Fruit fly (Drosophila melanogaster) whole organism, prepupa: ENCODE data around the gene CG14322.

ENCODE experiments used
- CG10631 ChIP-seq: fragments of 200-800 bp; sonication (Bioruptor generic); optimal IDR thresholded peaks from 2 replicates; lab custom pipeline; 2016; ENCODE audit warnings: missing biosample characterization, missing genetic modification characterization
- CG10669 ChIP-seq: fragments of 200-800 bp; sonication (Bioruptor generic); optimal IDR thresholded peaks from 3 replicates; lab custom pipeline; 2018; ENCODE audit warnings: missing biosample characterization, mild to moderate bottlenecking, missing genetic modification characterization, moderate library complexity
- CG11294 ChIP-seq: fragments of 200-800 bp; sonication (Bioruptor generic); IDR thresholded peaks from 2 replicates; pipeline ENCODE4 v1.3.6; 2022; ENCODE audit warnings: missing biosample characterization, missing genetic modification characterization
- CG11762 ChIP-seq: fragments of 200-800 bp; sonication (Bioruptor generic); optimal IDR thresholded peaks from 3 replicates; lab custom pipeline; 2016; ENCODE audit warnings: missing biosample characterization, missing genetic modification characterization; ENCODE audit not compliant: insufficient read depth
- CG11902 ChIP-seq: fragments of 200-800 bp; sonication (Bioruptor generic); optimal IDR thresholded peaks from 3 replicates; lab custom pipeline; 2016; ENCODE audit warnings: missing biosample characterization, missing genetic modification characterization
- CG15336 ChIP-seq: fragments of 200-800 bp; sonication (Bioruptor generic); IDR thresholded peaks from 2 replicates; pipeline ENCODE4 v1.3.6; 2022; ENCODE audit warnings: missing biosample characterization, missing genetic modification characterization
- CG1621 ChIP-seq: fragments of 200-800 bp; sonication (Bioruptor generic); optimal IDR thresholded peaks from 3 replicates; lab custom pipeline; 2018; ENCODE audit warnings: missing biosample characterization, mild to moderate bottlenecking, missing genetic modification characterization
- CG16779 ChIP-seq: fragments of 200-800 bp; sonication (Bioruptor generic); optimal IDR thresholded peaks from 3 replicates; lab custom pipeline; 2017; ENCODE audit warnings: missing biosample characterization, mild to moderate bottlenecking, missing genetic modification characterization
- CG3032 ChIP-seq: fragments of 200-800 bp; optimal IDR thresholded peaks from 2 replicates; lab custom pipeline; 2019; ENCODE audit warnings: missing biosample characterization, mild to moderate bottlenecking, missing genetic modification characterization, moderate library complexity
- CG31627 ChIP-seq: fragments of 200-800 bp; sonication (Bioruptor generic); optimal IDR thresholded peaks from 3 replicates; lab custom pipeline; 2016; ENCODE audit warnings: missing biosample characterization, missing genetic modification characterization
- CG32006 ChIP-seq: fragments of 200-800 bp; sonication (Bioruptor generic); optimal IDR thresholded peaks from 3 replicates; lab custom pipeline; 2017; ENCODE audit warnings: missing biosample characterization, mild to moderate bottlenecking, missing genetic modification characterization
- CG34406 ChIP-seq: fragments of 200-800 bp; sonication (Bioruptor generic); optimal IDR thresholded peaks from 3 replicates; lab custom pipeline; 2016; ENCODE audit warnings: missing biosample characterization, missing genetic modification characterization
- CG4318 ChIP-seq: fragments of 200-800 bp; sonication (Bioruptor generic); optimal IDR thresholded peaks from 3 replicates; lab custom pipeline; 2017; ENCODE audit warnings: missing biosample characterization, mild to moderate bottlenecking, missing genetic modification characterization
- CG6163 ChIP-seq: fragments of 200-800 bp; sonication (Bioruptor generic); IDR thresholded peaks from 3 replicates; pipeline ENCODE4 v1.3.6; 2022; ENCODE audit warnings: missing biosample characterization, missing genetic modification characterization
- CG6276 ChIP-seq: fragments of 200-800 bp; sonication (Bioruptor generic); optimal IDR thresholded peaks from 2 replicates; lab custom pipeline; 2017; ENCODE audit warnings: missing biosample characterization, mild to moderate bottlenecking, missing genetic modification characterization
- CG6808 ChIP-seq: fragments of 200-800 bp; sonication (Bioruptor generic); optimal IDR thresholded peaks from 3 replicates; lab custom pipeline; 2017; ENCODE audit warnings: missing biosample characterization, missing genetic modification characterization, mild to moderate bottlenecking, moderate library complexity, missing genetic modification reagents
- CG8319 ChIP-seq: fragments of 200-800 bp; sonication (Bioruptor generic); optimal IDR thresholded peaks from 3 replicates; lab custom pipeline; 2016; ENCODE audit warnings: missing biosample characterization, missing genetic modification characterization
- CG8632 ChIP-seq: fragments of 200-800 bp; sonication (Bioruptor generic); optimal IDR thresholded peaks from 3 replicates; lab custom pipeline; 2016; ENCODE audit warnings: missing biosample characterization, missing genetic modification characterization
- Eip75B ChIP-seq: fragments of 200-800 bp; sonication (Bioruptor generic); optimal IDR thresholded peaks from 3 replicates; lab custom pipeline; 2016; ENCODE audit warnings: missing biosample characterization, missing genetic modification characterization
- Eip78C ChIP-seq: fragments of 200-800 bp; sonication (Bioruptor generic); peaks from one replicate; lab custom pipeline; 2016; ENCODE audit warnings: missing biosample characterization, missing genetic modification characterization
- Eip93F ChIP-seq: fragments of 200-800 bp; sonication (Bioruptor generic); optimal IDR thresholded peaks from 2 replicates; lab custom pipeline; 2016; ENCODE audit warnings: missing biosample characterization, mild to moderate bottlenecking, missing genetic modification characterization
- Ets96B ChIP-seq: fragments of 200-800 bp; optimal IDR thresholded peaks from 2 replicates; lab custom pipeline; 2019; ENCODE audit warnings: missing biosample characterization, mild to moderate bottlenecking, missing genetic modification characterization, moderate library complexity
- Gug ChIP-seq: fragments of 200-800 bp; sonication (Bioruptor generic); IDR thresholded peaks from 2 replicates; pipeline ENCODE4 v1.3.6; 2022; ENCODE audit warnings: missing biosample characterization, missing genetic modification characterization
- Hr38 ChIP-seq: sonication (Bioruptor generic); optimal IDR thresholded peaks from 2 replicates; lab custom pipeline; 2016; ENCODE audit warnings: missing biosample characterization, missing genetic modification characterization
- Hr39 ChIP-seq: fragments of 200-800 bp; sonication (Bioruptor generic); optimal IDR thresholded peaks from 2 replicates; lab custom pipeline; 2016; ENCODE audit warnings: missing biosample characterization, missing genetic modification characterization
- Lpt ChIP-seq: fragments of 200-800 bp; sonication (Bioruptor generic); optimal IDR thresholded peaks from 3 replicates; lab custom pipeline; 2016; ENCODE audit warnings: missing biosample characterization, missing genetic modification characterization
- Met ChIP-seq: fragments of 200-800 bp; sonication (Bioruptor generic); optimal IDR thresholded peaks from 3 replicates; lab custom pipeline; 2016; ENCODE audit warnings: missing biosample characterization, missing genetic modification characterization
- OdsH ChIP-seq: fragments of 200-800 bp; sonication (Bioruptor generic); optimal IDR thresholded peaks from 3 replicates; lab custom pipeline; 2016; ENCODE audit warnings: missing biosample characterization, missing genetic modification characterization
- Smox ChIP-seq: fragments of 200-800 bp; sonication (Bioruptor generic); optimal IDR thresholded peaks from 3 replicates; lab custom pipeline; 2016; ENCODE audit warnings: missing biosample characterization, missing genetic modification characterization
- Sox102F ChIP-seq: fragments of 200-800 bp; sonication (Bioruptor generic); optimal IDR thresholded peaks from 2 replicates; lab custom pipeline; 2016; ENCODE audit warnings: missing biosample characterization, mild to moderate bottlenecking, missing genetic modification characterization
- Sox15 ChIP-seq: fragments of 200-800 bp; sonication (Bioruptor generic); optimal IDR thresholded peaks from 3 replicates; lab custom pipeline; 2016; ENCODE audit warnings: missing biosample characterization, missing genetic modification characterization
- cyc ChIP-seq: fragments of 200-800 bp; sonication (Bioruptor generic); optimal IDR thresholded peaks from 3 replicates; lab custom pipeline; 2016; ENCODE audit warnings: missing biosample characterization, missing genetic modification characterization
- dac ChIP-seq: fragments of 200-800 bp; sonication (Bioruptor generic); optimal IDR thresholded peaks from 2 replicates; lab custom pipeline; 2017; ENCODE audit warnings: missing biosample characterization, mild to moderate bottlenecking, missing genetic modification characterization
- dsx ChIP-seq: fragments of 200-800 bp; optimal IDR thresholded peaks from 3 replicates; lab custom pipeline; 2019; ENCODE audit warnings: missing biosample characterization, mild to moderate bottlenecking, missing genetic modification characterization, moderate library complexity; ENCODE audit not compliant: poor library complexity, severe bottlenecking
- eg ChIP-seq: fragments of 200-800 bp; sonication (Bioruptor generic); IDR thresholded peaks from 3 replicates; pipeline ENCODE4 v1.3.6; 2022; ENCODE audit warnings: missing biosample characterization, missing genetic modification characterization
- esn ChIP-seq: fragments of 200-800 bp; sonication (Bioruptor generic); optimal IDR thresholded peaks from 2 replicates; lab custom pipeline; 2016; ENCODE audit warnings: missing biosample characterization, mild to moderate bottlenecking, missing genetic modification characterization, moderate library complexity
- fd59A ChIP-seq: fragments of 200-800 bp; sonication (Bioruptor generic); optimal IDR thresholded peaks from 2 replicates; lab custom pipeline; 2017; ENCODE audit warnings: missing biosample characterization, mild to moderate bottlenecking, missing genetic modification characterization, missing genetic modification reagents
- fd85E ChIP-seq: fragments of 200-800 bp; sonication (Bioruptor generic); optimal IDR thresholded peaks from 3 replicates; lab custom pipeline; 2016; ENCODE audit warnings: missing biosample characterization, missing genetic modification characterization
- fkh ChIP-seq: fragments of 200-800 bp; sonication (Bioruptor generic); optimal IDR thresholded peaks from 3 replicates; lab custom pipeline; 2017; ENCODE audit warnings: missing biosample characterization, mild to moderate bottlenecking, missing genetic modification characterization, moderate library complexity
- lz ChIP-seq: fragments of 200-800 bp; sonication (Bioruptor generic); optimal IDR thresholded peaks from 3 replicates; lab custom pipeline; 2016; ENCODE audit warnings: missing biosample characterization, missing genetic modification characterization
- net ChIP-seq: fragments of 200-800 bp; sonication (Bioruptor generic); optimal IDR thresholded peaks from 3 replicates; lab custom pipeline; 2016; ENCODE audit warnings: missing biosample characterization, missing genetic modification characterization
- pdm3 ChIP-seq: fragments of 200-800 bp; sonication (Bioruptor generic); optimal IDR thresholded peaks from 3 replicates; lab custom pipeline; 2016; ENCODE audit warnings: missing biosample characterization, missing genetic modification characterization
- salr ChIP-seq, 2 experiments: fragments of 200-800 bp; sonication (Bioruptor generic); optimal IDR thresholded peaks; 3 replicates each; lab custom pipeline; 2016 to 2018; ENCODE audit warnings: missing biosample characterization in 2 of 2, missing genetic modification characterization in 2 of 2, mild to moderate bottlenecking in 1 of 2
- spab ChIP-seq: fragments of 200-800 bp; sonication (Bioruptor generic); optimal IDR thresholded peaks from 2 replicates; lab custom pipeline; 2017; ENCODE audit warnings: missing biosample characterization, mild to moderate bottlenecking, missing genetic modification characterization, missing genetic modification reagents
- svp ChIP-seq: fragments of 200-800 bp; sonication (Bioruptor generic); peaks from one replicate; lab custom pipeline; 2016; ENCODE audit warnings: missing biosample characterization, missing genetic modification characterization

The CG14322 gene

DNA sequence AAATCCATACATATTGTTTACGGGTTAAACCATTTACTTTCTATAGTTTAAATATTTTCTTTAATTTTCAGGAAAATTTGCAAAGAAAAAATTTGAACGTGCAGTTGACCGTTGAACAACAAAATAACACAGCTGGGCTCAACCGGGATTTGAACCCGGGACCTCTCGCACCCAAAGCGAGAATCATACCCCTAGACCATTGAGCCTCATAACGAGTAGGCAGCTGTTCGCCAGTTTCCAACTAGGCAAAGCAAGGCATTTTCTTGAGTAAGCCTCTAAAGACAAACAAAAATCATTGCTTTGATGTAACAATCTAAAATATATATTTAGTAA, 29.5 kb upstream of the CG14322 start (continued):
- TF ChIP-seq CG6808 (GFP tag; lab: Kevin White, UChicago) (no peak), Sox15 (no peak), CG1621 (tag; lab: Kevin White, UChicago) (no peak), fd85E (GFP tag; lab: Kevin White, UChicago) (no peak), CG8319 (GFP tag; lab: Kevin White, UChicago) (no peak), lz (no peak)

DNA sequence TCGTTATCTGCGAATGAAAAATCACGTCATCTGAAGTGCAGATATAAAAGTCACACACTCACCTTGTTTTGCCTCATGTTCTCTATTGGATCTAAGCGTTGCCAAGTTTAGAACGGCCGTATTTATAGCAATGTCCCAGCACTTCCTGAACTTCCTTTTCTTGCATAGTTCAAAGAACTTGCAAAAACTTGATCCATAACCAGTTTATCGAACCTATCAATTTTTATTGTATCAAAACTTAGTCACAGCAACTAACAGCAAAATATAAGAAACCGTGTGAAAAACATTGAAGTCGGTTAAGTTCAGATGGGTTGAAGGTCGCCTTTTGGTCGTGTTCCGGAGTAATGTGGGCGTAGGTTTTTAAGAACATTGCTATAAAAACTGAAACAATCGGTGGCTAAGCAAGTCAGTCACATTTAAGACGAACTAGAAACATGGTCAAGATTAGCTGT, 28.8 kb upstream of the CG14322 start, which contains the start of the genes CG14324 and CG14326:
Gene CG14324, minus strand, starts transcription at position 101 of the 452 bp plus-strand sequence.
Gene CG14326, plus strand, starts transcription at position 402 of the 452 bp plus-strand sequence.
- no peak for TF ChIP-seq cyc (GFP tag; lab: Kevin White, UChicago)
- no peak for TF ChIP-seq Ets96B (tag; lab: Kevin White, UChicago)
- no peak for TF ChIP-seq dsx (GFP tag; lab: Kevin White, UChicago)
- no peak for TF ChIP-seq OdsH
- TF ChIP-seq CG6163, result no peak
- TF ChIP-seq fkh (GFP tag; lab: Kevin White, UChicago), result no peak
- no peak for TF ChIP-seq esn (GFP tag; lab: Kevin White, UChicago)
- TF ChIP-seq Gug, result no peak
- TF ChIP-seq spab, result no peak
- TF ChIP-seq fd85E (GFP tag; lab: Kevin White, UChicago), result no peak
- TF ChIP-seq CG6808 (GFP tag; lab: Kevin White, UChicago), result no peak
- no peak for TF ChIP-seq CG11294 (GFP tag; lab: Robert Waterston, UW)
- no peak for TF ChIP-seq CG15336 (GFP tag; lab: Robert Waterston, UW)

DNA sequence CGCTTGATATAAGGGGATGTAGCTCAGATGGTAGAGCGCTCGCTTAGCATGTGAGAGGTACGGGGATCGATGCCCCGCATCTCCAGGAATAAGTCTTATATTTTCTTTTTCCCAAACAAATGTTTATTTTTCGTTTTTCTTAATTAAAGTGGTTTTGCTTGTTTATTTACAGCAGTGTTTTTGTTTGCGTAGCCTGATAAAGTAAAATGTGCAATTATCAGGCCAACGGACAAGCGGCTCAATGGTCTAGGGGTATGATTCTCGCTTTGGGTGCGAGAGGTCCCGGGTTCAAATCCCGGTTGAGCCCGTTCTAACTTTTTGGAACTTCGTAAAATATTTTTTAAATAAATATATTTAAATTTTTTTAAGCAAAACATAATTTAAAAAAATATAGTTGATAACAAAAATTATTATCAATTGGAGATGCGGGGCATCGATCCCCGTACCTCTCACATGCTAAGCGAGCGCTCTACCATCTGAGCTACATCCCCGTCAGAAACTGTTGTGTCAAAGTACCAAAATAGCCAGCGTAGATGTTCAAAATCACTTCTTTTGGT, 27.7 kb upstream of the CG14322 start:
- peak; percentile 92 for TF ChIP-seq eg (GFP tag; lab: Robert Waterston, UW)
- peak; percentile 36 for TF ChIP-seq net (GFP tag; lab: Kevin White, UChicago)
- TF ChIP-seq dac, result no peak
- no peak for TF ChIP-seq Smox (GFP tag; lab: Kevin White, UChicago)
- no peak for TF ChIP-seq CG34406 (GFP tag; lab: Kevin White, UChicago)
- peak; percentile 33 for TF ChIP-seq CG32006 (GFP tag; lab: Kevin White, UChicago)
- peak; percentile 80 for TF ChIP-seq CG16779 (tag; lab: Kevin White, UChicago)
- peak; percentile 78 for TF ChIP-seq fkh (GFP tag; lab: Kevin White, UChicago)
- no peak for TF ChIP-seq CG11294 (GFP tag; lab: Robert Waterston, UW)
- TF ChIP-seq salr (GFP tag; optimal IDR thresholded peaks at IDR 0.05; lab: Kevin White, UChicago), result no peak
- TF ChIP-seq Eip75B (GFP tag; lab: Kevin White, UChicago), result peak; percentile 10
- peak; percentile 53 for TF ChIP-seq CG1621 (tag; lab: Kevin White, UChicago)
- peak; percentile 16 for TF ChIP-seq Lpt
- TF ChIP-seq Gug, result no peak
- TF ChIP-seq Hr39 (GFP tag; lab: Kevin White, UChicago), result no peak
- TF ChIP-seq spab, result peak; percentile 60
- no peak for TF ChIP-seq Sox15
- no peak for TF ChIP-seq cyc (GFP tag; lab: Kevin White, UChicago)
- TF ChIP-seq Met (GFP tag; lab: Kevin White, UChicago), result no peak
- no peak for TF ChIP-seq CG31627 (GFP tag; lab: Kevin White, UChicago)
- peak; percentile 85 for TF ChIP-seq Eip78C
- no peak for TF ChIP-seq CG11902 (GFP tag; lab: Kevin White, UChicago)
- peak; percentile 84 for TF ChIP-seq CG6276 (GFP tag; lab: Kevin White, UChicago)
- peak; percentile 79 for TF ChIP-seq dsx (GFP tag; lab: Kevin White, UChicago)
- TF ChIP-seq CG11762 (GFP tag; lab: Kevin White, UChicago), result peak; percentile 32
- TF ChIP-seq CG4318 (GFP tag; lab: Kevin White, UChicago), result no peak
- TF ChIP-seq pdm3, result peak; percentile 3
- TF ChIP-seq Ets96B (tag; lab: Kevin White, UChicago), result peak; percentile 50
- no peak for TF ChIP-seq CG8319 (GFP tag; lab: Kevin White, UChicago)
- peak; percentile 48 for TF ChIP-seq CG10669 (GFP tag; lab: Kevin White, UChicago)
- peak; percentile 57 for TF ChIP-seq CG3032 (tag; lab: Kevin White, UChicago)
- TF ChIP-seq fd59A (GFP tag; lab: Kevin White, UChicago), result no peak
- TF ChIP-seq CG6163, result peak; percentile 76
- peak; percentile 88 for TF ChIP-seq svp (GFP tag; lab: Kevin White, UChicago)
- TF ChIP-seq Eip93F (GFP tag; lab: Kevin White, UChicago), result no peak
- TF ChIP-seq Hr38 (GFP tag; lab: Kevin White, UChicago), result no peak
- TF ChIP-seq OdsH, result no peak
- TF ChIP-seq Sox102F (GFP tag; lab: Kevin White, UChicago), result no peak
- no peak for TF ChIP-seq CG10631 (GFP tag; lab: Kevin White, UChicago)
- TF ChIP-seq CG8632 (GFP tag; lab: Kevin White, UChicago), result no peak
